Worm (Caenorhabditis elegans) whole organism, late embryonic: ENCODE data around the gene F49C5.9.

Experiments
- C08G9.2 ChIP-seq: sonication (generic microtip); optimal IDR thresholded peaks from 2 replicates; lab custom pipeline; 2016; ENCODE audit warnings: mild to moderate bottlenecking, missing genetic modification characterization, moderate library complexity, missing compliant biosample characterization
- K09A11.1 ChIP-seq: sonication (generic microtip); optimal IDR thresholded peaks from 2 replicates; lab custom pipeline; 2017; ENCODE audit warnings: antibody characterized with exemption, mild to moderate bottlenecking, missing genetic modification characterization, missing compliant biosample characterization; ENCODE audit not compliant: insufficient read depth
- T23F11.4 ChIP-seq: fragments of 200-800 bp; sonication (Bioruptor generic); optimal IDR thresholded peaks from 2 replicates; lab custom pipeline; 2018; ENCODE audit warnings: mild to moderate bottlenecking, missing genetic modification characterization, missing compliant biosample characterization
- Y22D7AL.16 ChIP-seq: sonication (generic microtip); optimal IDR thresholded peaks from 2 replicates; lab custom pipeline; 2016; ENCODE audit warnings: missing genetic modification characterization, missing compliant biosample characterization
- ahr-1 ChIP-seq: sonication (generic microtip); optimal IDR thresholded peaks from 2 replicates; lab custom pipeline; 2016; ENCODE audit warnings: missing genetic modification characterization, missing compliant biosample characterization
- ama-1 ChIP-seq: fragments of 150-350 bp; optimal IDR thresholded peaks from 2 replicates; lab custom pipeline; 2014
- ceh-14 ChIP-seq: sonication (generic microtip); optimal IDR thresholded peaks from 2 replicates; lab custom pipeline; 2016; ENCODE audit warnings: missing genotype, missing genetic modification characterization, missing compliant biosample characterization
- ceh-18 ChIP-seq: sonication (generic microtip); optimal IDR thresholded peaks from 2 replicates; lab custom pipeline; 2016; ENCODE audit warnings: missing genetic modification characterization, missing compliant biosample characterization
- ceh-2 ChIP-seq: sonication (generic microtip); optimal IDR thresholded peaks from 2 replicates; lab custom pipeline; 2016; ENCODE audit warnings: missing genotype, missing genetic modification characterization, missing compliant biosample characterization
- ceh-22 ChIP-seq: sonication (generic microtip); optimal IDR thresholded peaks from 2 replicates; lab custom pipeline; 2017; ENCODE audit warnings: missing biosample characterization, missing genetic modification characterization
- ceh-45 ChIP-seq: fragments of 200-800 bp; sonication (Bioruptor generic); IDR thresholded peaks from 2 replicates; pipeline ENCODE4 v1.3.6; 2022; ENCODE audit warnings: missing genetic modification reagents, missing genetic modification characterization, missing compliant biosample characterization
- ceh-6 ChIP-seq: fragments of 200-800 bp; sonication (Bioruptor generic); optimal IDR thresholded peaks from 2 replicates; lab custom pipeline; 2018; ENCODE audit warnings: mild to moderate bottlenecking, missing genetic modification characterization, missing compliant biosample characterization
- ceh-9 ChIP-seq: sonication (generic microtip); optimal IDR thresholded peaks from 2 replicates; lab custom pipeline; 2016; ENCODE audit warnings: mild to moderate bottlenecking, missing genetic modification characterization, inconsistent platforms, missing compliant biosample characterization
- che-1 ChIP-seq: sonication (generic microtip); optimal IDR thresholded peaks from 2 replicates; lab custom pipeline; 2016; ENCODE audit warnings: mild to moderate bottlenecking, missing genetic modification characterization, missing compliant biosample characterization
- dve-1 ChIP-seq: sonication (generic microtip); optimal IDR thresholded peaks from 2 replicates; lab custom pipeline; 2017; ENCODE audit warnings: antibody characterized with exemption, mild to moderate bottlenecking, missing genetic modification characterization, missing compliant biosample characterization
- elt-4 ChIP-seq: sonication (generic microtip); optimal IDR thresholded peaks from 2 replicates; lab custom pipeline; 2016; ENCODE audit warnings: missing genetic modification characterization, missing compliant biosample characterization
- eyg-1 ChIP-seq: sonication (generic microtip); optimal IDR thresholded peaks from 2 replicates; lab custom pipeline; 2016; ENCODE audit warnings: missing genotype, missing genetic modification characterization, missing compliant biosample characterization
- fax-1 ChIP-seq: sonication (generic microtip); optimal IDR thresholded peaks from 2 replicates; lab custom pipeline; 2016; ENCODE audit warnings: missing genotype, missing genetic modification characterization, missing compliant biosample characterization
- fkh-10 ChIP-seq: fragments of 150-350 bp; optimal IDR thresholded peaks from 2 replicates; lab custom pipeline; 2014; ENCODE audit warnings: missing biosample characterization, missing genetic modification reagents, missing genetic modification characterization
- gmeb-2 ChIP-seq: sonication (generic microtip); optimal IDR thresholded peaks from 2 replicates; lab custom pipeline; 2016; ENCODE audit warnings: missing genetic modification characterization, inconsistent platforms, missing compliant biosample characterization
- hlh-15 ChIP-seq: sonication (generic microtip); optimal IDR thresholded peaks from 2 replicates; lab custom pipeline; 2016; ENCODE audit warnings: missing genetic modification characterization, missing compliant biosample characterization
- hlh-6 ChIP-seq: sonication (generic microtip); optimal IDR thresholded peaks from 2 replicates; lab custom pipeline; 2016; ENCODE audit warnings: missing genotype, missing genetic modification characterization, missing compliant biosample characterization
- hlh-8 ChIP-seq: sonication (generic microtip); optimal IDR thresholded peaks from 2 replicates; lab custom pipeline; 2016; ENCODE audit warnings: missing genotype, missing genetic modification characterization, missing compliant biosample characterization
- lin-11 ChIP-seq: fragments of 200-800 bp; sonication (Bioruptor generic); optimal IDR thresholded peaks from 2 replicates; lab custom pipeline; 2018; ENCODE audit warnings: mild to moderate bottlenecking, missing genetic modification characterization, missing compliant biosample characterization
- mec-3 ChIP-seq: sonication (generic microtip); optimal IDR thresholded peaks from 2 replicates; lab custom pipeline; 2016; ENCODE audit warnings: borderline replicate concordance, missing genetic modification characterization, missing compliant biosample characterization
- nfya-1 ChIP-seq: sonication (generic microtip); optimal IDR thresholded peaks from 2 replicates; lab custom pipeline; 2017; ENCODE audit warnings: missing genetic modification characterization, mild to moderate bottlenecking, missing compliant biosample characterization, antibody characterized with exemption, moderate library complexity
- nhr-11 ChIP-seq: fragments of 150-350 bp; optimal IDR thresholded peaks from 2 replicates; lab custom pipeline; 2014; ENCODE audit warnings: missing biosample characterization, missing genetic modification characterization
- nhr-232 ChIP-seq: sonication (generic microtip); optimal IDR thresholded peaks from 2 replicates; lab custom pipeline; 2016; ENCODE audit warnings: missing genetic modification characterization, missing compliant biosample characterization
- odd-2 ChIP-seq: sonication (generic microtip); optimal IDR thresholded peaks from 2 replicates; lab custom pipeline; 2017; ENCODE audit warnings: antibody characterized with exemption, mild to moderate bottlenecking, missing genetic modification characterization, missing compliant biosample characterization
- pag-3 ChIP-seq: sonication (generic microtip); optimal IDR thresholded peaks from 2 replicates; lab custom pipeline; 2016; ENCODE audit warnings: missing compliant biosample characterization, missing genetic modification characterization, borderline replicate concordance
- pha-4 ChIP-seq: fragments of 150-350 bp; optimal IDR thresholded peaks from 2 replicates; lab custom pipeline; 2018; ENCODE audit warnings: missing biosample characterization, missing genetic modification reagents, missing genetic modification characterization
- pqm-1 ChIP-seq: sonication (generic microtip); optimal IDR thresholded peaks from 2 replicates; lab custom pipeline; 2016; ENCODE audit warnings: missing genetic modification characterization, missing compliant biosample characterization
- rnt-1 ChIP-seq: sonication (generic microtip); optimal IDR thresholded peaks from 2 replicates; lab custom pipeline; 2016; ENCODE audit warnings: missing genetic modification characterization, missing compliant biosample characterization
- sdc-2 ChIP-seq: sonication (generic microtip); optimal IDR thresholded peaks from 2 replicates; lab custom pipeline; 2016; ENCODE audit warnings: missing genotype, missing genetic modification characterization, missing compliant biosample characterization
- syd-9 ChIP-seq: sonication (generic microtip); optimal IDR thresholded peaks from 2 replicates; lab custom pipeline; 2016; ENCODE audit warnings: mild to moderate bottlenecking, missing genetic modification characterization, moderate library complexity, missing compliant biosample characterization
- tbx-2 ChIP-seq: sonication (generic microtip); optimal IDR thresholded peaks from 2 replicates; lab custom pipeline; 2016; ENCODE audit warnings: missing genetic modification characterization, missing compliant biosample characterization
- zip-5 ChIP-seq: sonication (generic microtip); optimal IDR thresholded peaks from 2 replicates; lab custom pipeline; 2016; ENCODE audit warnings: missing genetic modification characterization, missing compliant biosample characterization
- ztf-16 ChIP-seq: sonication (generic microtip); optimal IDR thresholded peaks from 2 replicates; lab custom pipeline; 2017; ENCODE audit warnings: missing genetic modification characterization, missing compliant biosample characterization

F49C5.9 gene

DNA sequence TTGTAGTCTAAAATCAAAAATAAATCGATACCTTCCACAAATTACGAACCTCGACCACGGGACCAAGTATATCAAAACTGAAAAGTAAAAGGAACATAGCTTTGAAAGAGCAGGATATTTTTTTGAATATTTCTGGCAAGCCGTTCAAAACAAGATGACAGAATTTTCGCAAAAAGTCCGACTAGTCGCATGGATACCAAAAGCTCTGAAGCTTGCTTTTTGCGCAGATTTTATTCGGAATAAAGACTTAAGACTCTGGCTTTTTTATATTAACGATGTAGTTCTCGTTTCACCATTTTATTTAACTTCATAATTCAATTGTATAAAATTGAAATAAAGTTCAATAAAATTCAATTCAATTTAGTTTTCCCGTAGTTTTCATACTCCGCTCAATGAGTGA is 29.1 kb upstream of the F49C5.9 start, which contains the start of gene Y38E10A.2:
Y38E10A.2 (minus strand) TSS at position 101 of the 400 bp plus-strand sequence.
- no peak for TF ChIP-seq syd-9 (tag; lab: Kevin White, UChicago)
- TF ChIP-seq ama-1 = no peak
- no peak for TF ChIP-seq sdc-2 (tag; lab: Kevin White, UChicago)
- TF ChIP-seq ceh-2 (tag; lab: Kevin White, UChicago) = no peak
- no peak for TF ChIP-seq ceh-18 (tag; lab: Kevin White, UChicago)
- no peak for TF ChIP-seq ceh-45 (GFP tag; lab: Robert Waterston, UW)
- TF ChIP-seq ztf-16 = no peak
- TF ChIP-seq ceh-22 (tag; lab: Kevin White, UChicago) = no peak
- TF ChIP-seq ceh-14 (tag; lab: Kevin White, UChicago) = no peak
- TF ChIP-seq rnt-1 (tag; lab: Kevin White, UChicago) = no peak
- TF ChIP-seq nhr-232 = no peak
- TF ChIP-seq T23F11.4 (GFP tag; lab: Kevin White, UChicago) = no peak
- TF ChIP-seq fkh-10 = no peak
- TF ChIP-seq dve-1 (tag; lab: Kevin White, UChicago) = no peak
- TF ChIP-seq hlh-8 (tag; lab: Kevin White, UChicago) = no peak
- TF ChIP-seq fax-1 (tag; lab: Kevin White, UChicago) = no peak
- no peak for TF ChIP-seq eyg-1 (tag; lab: Kevin White, UChicago)
- no peak for TF ChIP-seq ceh-9 (tag; lab: Kevin White, UChicago)

DNA sequence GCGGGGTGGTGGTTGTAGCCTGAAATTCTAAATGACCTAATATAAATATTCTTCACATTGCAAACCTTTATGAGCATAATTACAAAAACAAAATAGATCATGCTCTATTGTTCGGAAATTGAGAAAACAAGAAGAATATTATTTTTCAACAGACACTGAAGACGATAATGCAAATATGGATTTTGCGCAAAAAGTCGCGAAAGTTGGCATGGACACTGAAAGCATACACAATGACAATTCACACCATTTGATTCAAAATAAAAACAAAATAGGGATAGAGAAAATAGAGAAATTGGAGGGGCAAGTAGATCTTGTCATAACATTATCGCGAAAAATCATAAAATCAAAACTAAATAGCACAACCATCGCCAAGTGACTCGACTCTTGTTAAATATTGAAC is 28.3 kb upstream of the F49C5.9 start, which contains the start of gene Y38E10A.35:
Y38E10A.35 (minus strand) TSS at position 101 of the 400 bp plus-strand sequence.
- TF ChIP-seq elt-4 (tag; lab: Kevin White, UChicago) (no peak), fkh-10 (no peak), ceh-45 (GFP tag; lab: Robert Waterston, UW) (no peak), eyg-1 (tag; lab: Kevin White, UChicago) (no peak), che-1 (tag; lab: Kevin White, UChicago) (no peak), pha-4 (tag; lab: Kevin White, UChicago) (no peak), hlh-15 (tag; lab: Kevin White, UChicago) (no peak), ztf-16 (no peak), nhr-11 (tag; lab: Kevin White, UChicago) (no peak), nfya-1 (tag; lab: Kevin White, UChicago) (no peak), tbx-2 (tag; lab: Kevin White, UChicago) (no peak), Y22D7AL.16 (tag; lab: Kevin White, UChicago) (no peak), ceh-2 (tag; lab: Kevin White, UChicago) (no peak), mec-3 (no peak), K09A11.1 (tag; lab: Kevin White, UChicago) (no peak), ahr-1 (tag; lab: Kevin White, UChicago) (no peak), odd-2 (tag; lab: Kevin White, UChicago) (no peak), lin-11 (tag; lab: Kevin White, UChicago) (no peak), C08G9.2 (tag; lab: Kevin White, UChicago) (no peak), pqm-1 (no peak)

DNA sequence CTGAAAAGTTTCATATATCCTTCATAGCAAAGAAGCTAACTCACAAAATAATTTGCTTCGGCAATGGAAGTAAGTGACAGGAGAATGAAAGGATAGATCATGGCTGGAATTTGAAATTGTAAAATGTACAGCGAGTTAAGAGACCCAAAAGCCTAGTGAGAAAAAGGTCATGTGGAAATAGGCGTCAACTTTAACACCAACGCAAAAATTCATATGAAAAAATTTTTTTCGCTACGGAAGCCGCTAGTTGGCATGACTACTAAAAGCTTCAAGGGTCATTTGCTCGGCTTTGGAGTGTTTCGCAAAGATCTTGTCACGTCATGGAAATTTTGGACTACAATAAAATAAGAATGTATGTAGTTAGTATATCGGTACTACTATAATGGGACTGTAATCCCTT is 26.1 kb upstream of the F49C5.9 start, which contains the start of gene Y38E10A.1:
Y38E10A.1 (minus strand) TSS at position 101 of the 400 bp plus-strand sequence.
- TF ChIP-seq ceh-6 (GFP tag; lab: Kevin White, UChicago) (no peak), pag-3 (tag; lab: Kevin White, UChicago) (no peak), gmeb-2 (tag; lab: Kevin White, UChicago) (no peak), zip-5 (tag; lab: Kevin White, UChicago) (no peak), eyg-1 (tag; lab: Kevin White, UChicago) (no peak), ama-1 (no peak), hlh-6 (no peak), ceh-14 (tag; lab: Kevin White, UChicago) (no peak), hlh-15 (tag; lab: Kevin White, UChicago) (no peak)
